Worm (Caenorhabditis elegans): ENCODE data around the gene F09D12.2.

F09D12.2 gene

DNA sequence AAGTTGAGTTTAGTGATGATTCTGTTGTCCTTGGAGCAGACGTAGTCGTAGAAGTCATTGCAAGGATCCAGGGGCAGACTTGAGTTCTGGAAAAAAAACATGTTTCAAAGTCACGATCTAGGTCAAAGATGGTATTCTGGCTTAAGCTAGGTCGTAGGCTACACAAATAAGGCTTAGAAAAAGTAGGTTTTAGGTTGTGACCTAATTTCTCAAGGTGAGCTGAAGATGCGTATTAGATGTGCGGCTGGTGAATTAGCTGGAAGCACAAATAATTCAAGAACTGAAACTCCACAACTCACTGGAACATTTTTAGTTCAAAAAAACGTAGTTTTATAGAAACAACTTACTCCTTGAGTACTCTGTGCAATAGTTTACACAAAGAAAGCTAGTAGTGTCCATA lies at the start of gene F09D12.2:
Gene F09D12.2, minus strand, starts transcription at position 101 of the 400 bp plus-strand sequence.
- no peak for TF ChIP-seq dao-5 (tag; optimal IDR thresholded peaks at IDR 0.05)
- TF ChIP-seq W03F9.2 (tag; optimal IDR thresholded peaks at IDR 0.05), result no peak
- TF ChIP-seq him-1 (tag; optimal IDR thresholded peaks at IDR 0.05), result no peak

DNA sequence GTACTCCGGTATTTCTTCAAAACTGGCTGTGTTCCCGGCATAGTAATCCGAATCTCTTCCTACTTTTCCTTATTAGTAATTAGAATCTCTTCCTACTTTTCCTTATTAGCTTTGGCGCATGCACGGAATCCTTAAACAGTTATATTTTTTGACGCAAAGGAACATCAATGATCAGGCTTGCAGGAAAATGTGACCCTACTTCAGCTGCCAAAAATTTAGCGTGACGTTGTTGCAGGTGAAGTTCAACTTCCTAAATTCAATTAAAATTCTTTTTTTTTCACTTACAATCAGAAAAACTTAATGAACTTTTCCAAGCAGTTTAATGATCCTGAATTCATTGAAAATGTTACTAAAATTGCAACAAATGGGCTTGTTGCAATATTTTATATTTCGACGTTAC lies 49.3 kb upstream of the F09D12.2 start, which contains the start of gene srz-79:
Gene srz-79, plus strand, starts transcription at position 301 of the 400 bp plus-strand sequence.
- no peak for TF ChIP-seq him-1 (tag; optimal IDR thresholded peaks at IDR 0.05)

DNA sequence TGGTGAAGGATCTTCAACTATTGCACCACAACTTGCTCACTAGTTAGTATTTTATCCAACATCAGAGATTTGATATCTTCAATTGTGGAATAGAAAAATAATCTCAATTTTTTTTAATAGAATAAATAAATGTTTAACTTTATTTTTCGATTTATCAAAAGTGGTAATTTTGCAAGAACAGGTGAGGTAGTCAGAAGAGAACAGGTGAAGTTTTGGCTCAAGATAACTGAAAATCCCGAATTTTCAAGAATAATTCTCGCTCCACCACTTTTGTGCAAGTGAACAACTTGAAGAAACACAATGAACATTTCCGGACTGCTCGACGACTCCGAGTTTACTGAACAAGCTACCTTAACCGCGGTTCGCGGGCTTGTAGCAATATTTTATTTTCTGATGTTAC lies 47.5 kb upstream of the F09D12.2 start, which contains the start of gene srz-78:
Gene srz-78, plus strand, starts transcription at position 301 of the 400 bp plus-strand sequence.
- TF ChIP-seq him-1 (tag; optimal IDR thresholded peaks at IDR 0.05), result no peak
- no peak for TF ChIP-seq dao-5 (tag; optimal IDR thresholded peaks at IDR 0.05)
- TF ChIP-seq W03F9.2 (tag; optimal IDR thresholded peaks at IDR 0.05), result no peak

DNA sequence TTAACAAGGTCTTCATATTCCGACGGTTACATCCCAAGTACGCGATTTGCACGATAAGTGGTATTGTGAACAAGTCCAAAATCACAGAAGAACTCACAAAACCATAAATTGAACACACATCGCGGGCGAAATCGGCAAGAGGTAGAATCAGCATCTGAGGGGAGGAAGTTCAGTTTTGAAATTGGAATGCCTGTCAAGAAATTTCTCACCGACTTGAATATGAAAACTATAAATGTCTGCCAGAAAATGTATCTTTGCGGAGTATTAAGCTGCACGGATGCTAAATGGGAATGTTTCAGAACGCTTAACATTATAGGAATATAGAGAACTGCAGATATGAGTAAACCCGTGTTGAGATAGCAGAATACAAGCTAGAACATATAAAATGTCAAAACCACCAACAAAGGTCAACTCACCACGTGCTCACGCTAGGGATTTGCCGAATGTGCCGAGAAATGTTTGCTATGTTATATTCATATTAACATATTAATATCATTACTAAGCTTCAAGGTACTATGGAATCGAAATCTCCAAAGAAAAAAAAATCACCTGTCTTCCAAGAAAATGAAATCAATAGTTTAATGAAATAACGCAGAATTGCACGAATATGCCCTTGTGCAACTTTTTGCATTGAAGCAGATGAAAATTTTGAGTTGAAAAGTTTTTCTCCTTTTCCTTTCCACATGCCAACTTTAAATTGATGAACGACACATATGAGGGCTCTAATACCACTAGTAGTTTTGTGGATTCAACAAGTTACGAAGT lies 38.4 kb upstream of the F09D12.2 start, which contains the start of gene srz-82:
Gene srz-82, plus strand, starts transcription at position 701 of the 765 bp plus-strand sequence.
- TF ChIP-seq W03F9.2 (tag; optimal IDR thresholded peaks at IDR 0.05), result no peak
- TF ChIP-seq him-1 (tag; optimal IDR thresholded peaks at IDR 0.05), result no peak
- TF ChIP-seq dao-5 (tag; optimal IDR thresholded peaks at IDR 0.05), result no peak

DNA sequence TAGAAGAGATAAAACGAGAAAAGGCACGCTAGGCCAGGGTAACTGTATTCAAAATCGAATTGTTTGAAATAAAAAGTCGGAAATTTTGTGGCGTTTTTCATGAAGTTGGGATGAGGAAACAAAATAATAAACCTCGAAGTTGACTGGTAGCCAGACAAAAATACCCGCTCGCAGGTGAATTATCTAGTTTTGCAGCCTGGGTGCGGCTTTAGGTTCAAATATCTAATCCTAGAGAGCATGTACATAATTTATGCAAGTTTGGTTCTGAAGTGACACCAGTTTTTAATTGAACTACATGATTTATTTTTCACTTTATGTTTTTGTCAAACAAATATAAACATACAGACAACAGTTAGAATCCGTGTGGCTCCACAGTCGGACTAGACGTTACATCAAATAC lies 37.8 kb upstream of the F09D12.2 start, which contains the start of gene srz-37:
Gene srz-37, minus strand, starts transcription at position 101 of the 400 bp plus-strand sequence.
- no peak for TF ChIP-seq him-1 (tag; optimal IDR thresholded peaks at IDR 0.05)
- no peak for TF ChIP-seq dao-5 (tag; optimal IDR thresholded peaks at IDR 0.05)
- no peak for TF ChIP-seq W03F9.2 (tag; optimal IDR thresholded peaks at IDR 0.05)

DNA sequence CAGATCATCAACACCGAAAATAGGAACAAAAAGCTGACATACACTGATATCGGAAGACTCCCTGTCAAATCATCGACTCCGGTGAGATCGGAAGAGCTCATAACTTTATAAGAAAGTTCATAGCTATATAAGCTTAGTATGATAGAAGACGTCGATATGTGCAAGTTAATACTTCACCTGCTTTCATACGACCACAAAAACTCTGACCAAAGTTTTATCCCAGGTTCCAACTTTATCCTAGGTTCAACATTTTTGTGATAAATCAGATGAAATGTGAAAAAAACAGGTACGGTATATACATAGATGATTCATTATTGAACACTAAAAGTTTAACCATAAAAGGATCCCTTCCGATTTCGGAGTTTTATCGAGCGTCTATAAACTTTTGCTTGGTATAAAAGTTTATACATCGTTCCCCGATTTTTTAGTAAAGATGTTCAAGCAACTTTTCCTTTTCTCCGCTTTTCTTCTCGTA lies 34.9 kb upstream of the F09D12.2 start, which contains the start of the genes srz-70 and C09G12.5:
Gene srz-70, minus strand, starts transcription at position 101 of the 475 bp plus-strand sequence.
Gene C09G12.5, plus strand, starts transcription at position 425 of the 475 bp plus-strand sequence.
- TF ChIP-seq W03F9.2 (tag; optimal IDR thresholded peaks at IDR 0.05) (no peak), dao-5 (tag; optimal IDR thresholded peaks at IDR 0.05) (no peak), him-1 (tag; optimal IDR thresholded peaks at IDR 0.05) (no peak)

DNA sequence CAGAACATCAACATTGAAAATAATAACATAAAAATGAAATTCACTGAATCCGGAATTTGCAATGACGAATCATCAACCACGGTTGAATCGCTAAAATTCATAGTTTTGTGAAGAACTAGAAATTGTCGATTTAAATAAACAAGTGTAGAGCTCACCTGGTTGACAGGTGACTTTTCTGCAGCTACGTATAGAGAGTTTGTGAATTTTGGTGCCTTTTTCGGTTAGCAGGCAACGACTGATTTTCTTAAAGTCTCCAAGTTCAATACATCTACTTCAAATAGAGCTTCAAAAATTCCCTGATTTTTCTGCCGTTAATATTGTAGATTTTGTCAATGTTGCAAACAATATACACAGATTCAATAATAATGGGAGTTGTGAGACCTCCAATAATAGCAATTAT lies 33.1 kb upstream of the F09D12.2 start, which contains the start of gene srz-69:
Gene srz-69, minus strand, starts transcription at position 101 of the 400 bp plus-strand sequence.
- TF ChIP-seq him-1 (tag; optimal IDR thresholded peaks at IDR 0.05) (no peak), dao-5 (tag; optimal IDR thresholded peaks at IDR 0.05) (no peak), W03F9.2 (tag; optimal IDR thresholded peaks at IDR 0.05) (no peak)

DNA sequence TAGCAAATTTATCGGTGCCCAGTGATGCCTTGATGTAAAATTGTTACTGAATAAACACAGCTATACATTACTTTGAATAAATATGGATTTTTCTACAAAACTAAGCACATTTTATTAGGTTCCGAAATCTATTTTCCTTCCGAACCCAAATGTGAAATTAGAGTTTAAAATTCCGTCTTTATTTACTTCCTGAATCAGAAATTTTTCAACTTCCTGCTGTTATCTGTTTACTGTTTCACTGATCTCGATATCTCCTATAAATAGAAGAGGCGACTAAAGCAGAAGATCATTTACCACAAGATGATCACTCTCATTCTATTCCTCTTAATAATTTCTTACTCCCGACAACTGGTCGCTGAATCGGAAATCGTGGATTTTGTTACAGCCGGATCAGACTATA lies 25.7 kb upstream of the F09D12.2 start, which contains the start of gene F58E2.2:
Gene F58E2.2, plus strand, starts transcription at position 301 of the 400 bp plus-strand sequence.
- no peak for TF ChIP-seq W03F9.2 (tag; optimal IDR thresholded peaks at IDR 0.05)
- no peak for TF ChIP-seq him-1 (tag; optimal IDR thresholded peaks at IDR 0.05)
- TF ChIP-seq dao-5 (tag; optimal IDR thresholded peaks at IDR 0.05), result no peak

DNA sequence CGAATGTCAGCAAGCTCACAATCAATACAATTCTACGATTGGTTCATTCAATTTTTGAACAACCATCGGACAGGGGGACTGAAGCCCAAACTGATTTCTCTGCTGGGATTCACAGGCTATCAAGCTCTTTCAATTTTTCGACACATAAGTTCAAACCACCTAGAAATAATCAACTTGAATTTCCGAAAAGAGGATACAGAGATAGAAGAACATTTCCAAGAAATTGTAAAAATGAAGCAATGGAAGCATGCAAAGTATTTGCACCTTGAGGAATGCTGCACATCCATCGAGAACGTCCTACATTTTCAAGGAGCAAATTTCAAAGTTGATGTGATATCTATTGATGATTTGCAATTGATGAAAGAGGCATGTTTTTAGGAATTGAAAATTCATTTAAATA lies 23.8 kb upstream of the F09D12.2 start:
- TF ChIP-seq him-1 (tag; optimal IDR thresholded peaks at IDR 0.05), result no peak
- TF ChIP-seq W03F9.2 (tag; optimal IDR thresholded peaks at IDR 0.05), result no peak
- TF ChIP-seq dao-5 (tag; optimal IDR thresholded peaks at IDR 0.05), result no peak

DNA sequence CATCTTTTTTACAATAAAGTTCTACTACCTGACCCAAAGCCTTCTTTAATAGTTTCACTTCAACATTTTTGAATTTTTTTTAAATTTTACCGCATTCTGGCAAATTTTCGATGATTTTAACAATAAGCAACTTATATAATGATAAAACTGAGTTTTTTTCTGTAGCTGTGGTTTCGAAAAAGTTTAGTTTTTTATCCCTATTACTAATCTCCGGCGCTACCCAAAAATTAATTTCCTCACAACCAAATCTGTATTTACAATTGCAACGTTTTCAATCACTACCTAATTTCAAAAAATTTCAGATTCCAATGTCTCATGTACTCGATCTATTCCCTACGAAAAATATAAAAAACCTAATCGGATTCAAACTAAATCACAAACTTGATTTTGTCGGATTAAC lies 23.1 kb upstream of the F09D12.2 start, which contains the start of gene F58E2.3:
Gene F58E2.3, plus strand, starts transcription at position 301 of the 400 bp plus-strand sequence.
- TF ChIP-seq him-1 (tag; optimal IDR thresholded peaks at IDR 0.05), result no peak
- no peak for TF ChIP-seq dao-5 (tag; optimal IDR thresholded peaks at IDR 0.05)
- no peak for TF ChIP-seq W03F9.2 (tag; optimal IDR thresholded peaks at IDR 0.05)

DNA sequence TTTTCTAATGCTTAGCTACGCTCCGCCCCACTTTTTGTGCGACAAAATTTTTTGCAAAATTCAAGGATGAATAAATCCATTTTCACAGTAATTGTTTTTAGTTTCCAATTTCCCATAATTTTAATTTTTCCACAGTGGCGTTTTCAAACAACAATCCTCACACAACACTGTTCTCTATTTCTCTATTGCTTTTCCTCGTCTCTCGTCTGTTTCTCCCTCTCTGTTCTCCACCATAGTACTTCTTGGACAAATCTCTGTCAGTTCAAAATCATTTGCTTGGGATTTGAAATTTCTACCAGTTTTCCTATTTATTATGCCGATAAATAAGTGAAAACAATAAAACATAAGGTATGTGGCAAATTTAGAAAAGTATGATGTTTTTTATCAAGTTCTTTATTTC lies 19.3 kb upstream of the F09D12.2 start, which contains the start of gene F58E2.4:
Gene F58E2.4, plus strand, starts transcription at position 134 of the 400 bp plus-strand sequence.
- TF ChIP-seq W03F9.2 (tag; optimal IDR thresholded peaks at IDR 0.05) (no peak), dao-5 (tag; optimal IDR thresholded peaks at IDR 0.05) (no peak), him-1 (tag; optimal IDR thresholded peaks at IDR 0.05) (no peak)

DNA sequence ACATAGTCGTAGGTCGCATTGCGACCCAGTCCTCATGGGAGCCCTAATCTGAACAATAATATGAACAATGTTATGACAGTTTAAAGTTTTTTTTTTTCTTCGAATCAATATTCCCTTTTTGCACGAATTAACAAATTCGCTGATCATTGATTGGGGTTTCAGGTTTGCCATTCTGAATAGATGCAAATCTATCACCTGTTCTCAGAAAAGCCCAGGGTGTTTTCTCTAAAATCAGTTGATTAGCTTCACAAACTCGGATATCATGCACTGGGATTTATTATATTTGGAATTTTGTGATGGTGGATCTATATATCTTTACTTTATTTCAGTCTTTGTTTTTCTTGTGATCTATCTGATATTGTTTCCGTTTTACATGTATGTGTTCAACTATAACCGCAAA lies 9.3 kb upstream of the F09D12.2 start, which contains the start of gene srz-23:
Gene srz-23, plus strand, starts transcription at position 263 of the 400 bp plus-strand sequence.
- no peak for TF ChIP-seq dao-5 (tag; optimal IDR thresholded peaks at IDR 0.05)
- no peak for TF ChIP-seq W03F9.2 (tag; optimal IDR thresholded peaks at IDR 0.05)
- TF ChIP-seq him-1 (tag; optimal IDR thresholded peaks at IDR 0.05), result no peak

DNA sequence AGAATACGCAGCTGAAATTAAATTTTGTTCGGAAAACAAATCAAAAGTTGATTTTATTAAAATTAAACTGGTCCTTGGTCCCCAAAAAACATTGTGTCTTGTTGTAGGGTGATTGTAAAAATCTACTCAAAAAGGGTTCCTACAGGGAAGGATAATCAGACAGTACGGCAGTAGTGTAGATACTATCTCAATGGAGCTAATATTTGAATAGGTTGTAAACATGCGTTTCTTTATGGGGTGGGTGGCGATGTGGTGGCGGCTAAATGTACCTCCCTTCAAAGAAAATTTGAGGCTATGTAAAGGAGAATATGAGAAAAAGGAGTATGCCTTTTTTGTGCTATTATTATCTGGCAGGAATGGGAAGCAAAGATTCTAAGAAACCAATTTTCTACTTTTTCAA lies 8.5 kb upstream of the F09D12.2 start:
- TF ChIP-seq him-1 (tag; optimal IDR thresholded peaks at IDR 0.05) (no peak), W03F9.2 (tag; optimal IDR thresholded peaks at IDR 0.05) (no peak), dao-5 (tag; optimal IDR thresholded peaks at IDR 0.05) (no peak)

DNA sequence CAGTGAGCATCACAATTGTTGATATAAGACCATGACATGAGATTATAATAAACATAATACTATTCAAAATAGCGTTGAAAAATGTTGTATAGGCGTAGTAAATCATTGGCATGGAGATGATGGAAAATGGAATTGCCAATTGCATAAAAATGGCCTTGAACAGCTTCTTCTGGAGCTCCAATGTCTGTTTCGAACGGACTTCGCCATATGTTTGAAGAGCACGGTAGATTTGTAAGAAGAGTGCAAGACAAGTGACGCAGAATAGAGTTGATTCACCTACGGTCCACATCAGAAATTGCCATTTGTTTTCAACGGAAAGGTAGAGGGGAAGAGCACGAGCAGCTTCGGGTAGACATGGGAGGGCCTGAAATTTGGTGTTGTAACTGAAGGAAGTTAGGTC lies 3.3 kb upstream of the F09D12.2 start:
- TF ChIP-seq him-1 (tag; optimal IDR thresholded peaks at IDR 0.05) (no peak), dao-5 (tag; optimal IDR thresholded peaks at IDR 0.05) (no peak), W03F9.2 (tag; optimal IDR thresholded peaks at IDR 0.05) (no peak)

Measured in whole organism, L4/young adult.